Worm (Caenorhabditis elegans) whole organism, early embryonic: ENCODE results near the gene F53F8.4.

Experiments
- F13C5.2 ChIP-seq: sonication (generic microtip); optimal IDR thresholded peaks from 2 replicates; lab custom pipeline; 2017; ENCODE audit warnings: mild to moderate bottlenecking, missing genetic modification characterization, inconsistent platforms, missing compliant biosample characterization
- ama-1 ChIP-seq: fragments of 150-350 bp; optimal IDR thresholded peaks from 2 replicates; lab custom pipeline; 2014
- flt-1 ChIP-seq: fragments of 200-800 bp; sonication (Bioruptor generic); IDR thresholded peaks from 2 replicates; pipeline ENCODE4 v1.3.6; 2022; ENCODE audit warnings: missing genetic modification characterization, missing compliant biosample characterization
- scrt-1 ChIP-seq: fragments of 200-800 bp; sonication (Bioruptor generic); IDR thresholded peaks from 2 replicates; pipeline ENCODE4 v1.3.6; 2022; ENCODE audit warnings: missing genetic modification characterization, missing compliant biosample characterization
- sea-1 ChIP-seq: fragments of 200-800 bp; sonication (Bioruptor generic); conservative IDR thresholded peaks from 2 replicates; pipeline ENCODE4 v1.3.6; 2022; ENCODE audit warnings: missing genetic modification characterization, missing compliant biosample characterization

DNA sequence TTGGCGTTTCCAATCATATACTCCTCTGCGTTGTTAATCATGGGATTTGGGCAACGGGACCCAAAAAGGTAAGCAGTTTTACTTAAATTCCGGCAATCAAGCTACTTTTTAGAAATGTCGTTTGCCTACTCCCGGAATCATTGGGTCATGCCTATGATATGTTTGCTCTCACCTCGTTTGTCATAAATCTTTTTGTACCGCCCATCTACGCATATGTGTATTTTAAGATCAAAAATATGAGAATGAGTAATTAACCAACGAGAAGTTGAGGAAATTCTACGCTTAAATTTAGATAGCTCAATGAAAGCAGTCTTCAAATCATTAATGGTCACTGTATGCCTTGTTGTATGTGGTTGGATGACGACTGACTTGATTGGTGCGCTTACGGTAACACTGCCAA is 9.2 kb downstream of the F53F8.4 start:
- no peak for TF ChIP-seq ama-1 (lab: Kevin White, UChicago)
- no peak for TF ChIP-seq flt-1
- no peak for TF ChIP-seq scrt-1 (GFP tag; lab: Robert Waterston, UW)
- no peak for TF ChIP-seq sea-1 (GFP tag; lab: Robert Waterston, UW)
- TF ChIP-seq F13C5.2 (tag; lab: Kevin White, UChicago) = no peak
